Fruit fly (Drosophila melanogaster) whole organism, embryonic: ENCODE measurements around the gene gb.

ENCODE experiments used
- CG12659 ChIP-seq: fragments of 200-800 bp; sonication (Bioruptor generic); optimal IDR thresholded peaks from 3 replicates; lab custom pipeline; 2017; ENCODE audit warnings: mild to moderate bottlenecking, missing biosample characterization, missing genetic modification reagents, missing genetic modification characterization
- CG15514 ChIP-seq: fragments of 200-800 bp; sonication (Bioruptor generic); optimal IDR thresholded peaks from 3 replicates; lab custom pipeline; 2017; ENCODE audit warnings: missing biosample characterization, missing genetic modification characterization, mild to moderate bottlenecking, moderate library complexity, missing genetic modification reagents
- CG16815 ChIP-seq: fragments of 200-800 bp; sonication (Bioruptor generic); optimal IDR thresholded peaks from 3 replicates; lab custom pipeline; 2017; ENCODE audit warnings: missing biosample characterization, mild to moderate bottlenecking, missing genetic modification characterization
- CG17186 ChIP-seq: fragments of 200-800 bp; sonication (Bioruptor generic); optimal IDR thresholded peaks from 3 replicates; lab custom pipeline; 2017; ENCODE audit warnings: missing biosample characterization, missing genetic modification reagents, missing genetic modification characterization
- CG17359 ChIP-seq: fragments of 200-800 bp; sonication (Bioruptor generic); optimal IDR thresholded peaks from 3 replicates; lab custom pipeline; 2018; ENCODE audit warnings: missing biosample characterization, mild to moderate bottlenecking, missing genetic modification characterization, moderate library complexity
- CG18262 ChIP-seq: fragments of 200-800 bp; optimal IDR thresholded peaks from 3 replicates; lab custom pipeline; 2019; ENCODE audit warnings: missing biosample characterization, mild to moderate bottlenecking, missing genetic modification characterization, moderate library complexity
- CG18599 ChIP-seq: fragments of 200-800 bp; sonication (Bioruptor generic); optimal IDR thresholded peaks from 3 replicates; lab custom pipeline; 2017; ENCODE audit warnings: missing biosample characterization, missing genetic modification characterization, mild to moderate bottlenecking, moderate library complexity, missing genetic modification reagents
- CG2120 ChIP-seq: fragments of 200-800 bp; sonication (Bioruptor generic); optimal IDR thresholded peaks from 3 replicates; lab custom pipeline; 2016; ENCODE audit warnings: missing biosample characterization, missing genetic modification characterization
- CG2712 ChIP-seq: fragments of 200-800 bp; optimal IDR thresholded peaks from 3 replicates; lab custom pipeline; 2019; ENCODE audit warnings: missing biosample characterization, mild to moderate bottlenecking, missing genetic modification characterization, moderate library complexity
- CG31365 ChIP-seq: fragments of 200-800 bp; sonication (Bioruptor generic); optimal IDR thresholded peaks from 2 replicates; lab custom pipeline; 2018; ENCODE audit warnings: missing biosample characterization, mild to moderate bottlenecking, missing genetic modification characterization
- CG3726 ChIP-seq: fragments of 200-800 bp; sonication (Bioruptor generic); IDR thresholded peaks from 3 replicates; pipeline ENCODE4, ENCODE4 v1.3.6; 2022; ENCODE audit warnings: missing biosample characterization, missing genetic modification characterization
- CG4404 ChIP-seq: fragments of 200-800 bp; sonication (Bioruptor generic); IDR thresholded peaks from 2 replicates; pipeline ENCODE4 v1.3.6; 2022; ENCODE audit warnings: missing biosample characterization, missing genetic modification characterization
- CG6654 ChIP-seq: fragments of 200-800 bp; sonication (Bioruptor generic); optimal IDR thresholded peaks from 2 replicates; lab custom pipeline; 2017; ENCODE audit warnings: missing biosample characterization, mild to moderate bottlenecking, missing genetic modification characterization
- CG7987 ChIP-seq: fragments of 200-800 bp; sonication (Bioruptor generic); optimal IDR thresholded peaks from 2 replicates; lab custom pipeline; 2018; ENCODE audit warnings: missing biosample characterization, mild to moderate bottlenecking, missing genetic modification characterization, moderate library complexity
- CG8290 ChIP-seq, 3 experiments: fragments of 200-800 bp; sonication (Bioruptor generic); optimal IDR thresholded peaks; 2 replicates each; lab custom pipeline; 2016 to 2019; ENCODE audit warnings: missing biosample characterization in 3 of 3, missing genetic modification characterization in 3 of 3, mild to moderate bottlenecking in 2 of 3, moderate library complexity in 1 of 3
- CG8765 ChIP-seq: fragments of 200-800 bp; sonication (Bioruptor generic); IDR thresholded peaks from 2 replicates; pipeline ENCODE4 v1.3.6; 2022; ENCODE audit warnings: missing biosample characterization, missing genetic modification characterization
- CG9817 ChIP-seq: fragments of 200-800 bp; sonication (Bioruptor generic); optimal IDR thresholded peaks from 2 replicates; lab custom pipeline; 2018; ENCODE audit warnings: missing biosample characterization, mild to moderate bottlenecking, missing genetic modification characterization, moderate library complexity
- CG9932 ChIP-seq: fragments of 200-800 bp; sonication (Bioruptor generic); IDR thresholded peaks from 2 replicates; pipeline ENCODE4 v1.3.6; 2022; ENCODE audit warnings: missing biosample characterization, missing genetic modification characterization
- Dfd ChIP-seq, 2 experiments: fragments of >200 bp; optimal IDR thresholded peaks; 2 replicates each; lab custom pipeline; 2017; ENCODE audit warnings: missing biosample characterization in 2 of 2, missing genetic modification characterization in 2 of 2
- Dll ChIP-seq: fragments of 200-800 bp; sonication (Bioruptor generic); IDR thresholded peaks from 4 replicates; pipeline ENCODE4 v1.3.6; 2022; ENCODE audit warnings: missing biosample characterization, missing genetic modification characterization; ENCODE audit not compliant: partially characterized antibody
- Dp ChIP-seq: fragments of 200-800 bp; sonication (Bioruptor generic); optimal IDR thresholded peaks from 2 replicates; lab custom pipeline; 2018; ENCODE audit warnings: missing biosample characterization, mild to moderate bottlenecking, missing genetic modification characterization, moderate library complexity
- Fer3 ChIP-seq: fragments of 200-800 bp; sonication (Bioruptor generic); optimal IDR thresholded peaks from 2 replicates; lab custom pipeline; 2018; ENCODE audit warnings: missing biosample characterization, mild to moderate bottlenecking, missing genetic modification characterization, moderate library complexity
- Gug ChIP-seq: fragments of 200-800 bp; sonication (Bioruptor generic); IDR thresholded peaks from 4 replicates; pipeline ENCODE4 v1.3.6; 2022; ENCODE audit warnings: missing biosample characterization, missing genetic modification characterization
- Hmx ChIP-seq: fragments of 200-800 bp; sonication (Bioruptor generic); optimal IDR thresholded peaks from 2 replicates; lab custom pipeline; 2016; ENCODE audit warnings: missing biosample characterization, missing genetic modification characterization
- Hr3 ChIP-seq: fragments of 200-800 bp; sonication (Bioruptor generic); optimal IDR thresholded peaks from 3 replicates; lab custom pipeline; 2016; ENCODE audit warnings: missing biosample characterization, missing genetic modification characterization
- Hr39 ChIP-seq: fragments of >200 bp; optimal IDR thresholded peaks from 2 replicates; lab custom pipeline; 2017
- Mad ChIP-seq: fragments of 200-800 bp; sonication (Bioruptor generic); optimal IDR thresholded peaks from 2 replicates; lab custom pipeline; 2016; ENCODE audit warnings: missing biosample characterization, missing genetic modification characterization
- Max ChIP-seq: fragments of 200-800 bp; sonication (Bioruptor generic); optimal IDR thresholded peaks from 2 replicates; lab custom pipeline; 2016; ENCODE audit warnings: missing biosample characterization, mild to moderate bottlenecking, missing genetic modification characterization
- NfI ChIP-seq: fragments of 200-800 bp; sonication (Bioruptor generic); optimal IDR thresholded peaks from 3 replicates; lab custom pipeline; 2018; ENCODE audit warnings: missing biosample characterization, mild to moderate bottlenecking, missing genetic modification characterization, moderate library complexity
- Ptx1 ChIP-seq: fragments of 200-800 bp; sonication (Bioruptor generic); IDR thresholded peaks from 2 replicates; pipeline ENCODE4 v1.3.6; 2022; ENCODE audit warnings: missing biosample characterization, missing genetic modification characterization
- Rfx ChIP-seq: fragments of 200-800 bp; sonication (Bioruptor generic); IDR thresholded peaks from 2 replicates; pipeline ENCODE4 v1.3.6; 2022; ENCODE audit warnings: missing biosample characterization, missing genetic modification characterization
- Rx ChIP-seq: fragments of 200-800 bp; sonication (Bioruptor generic); IDR thresholded peaks from 2 replicates; pipeline ENCODE4 v1.3.6; 2022; ENCODE audit warnings: missing biosample characterization, missing genetic modification characterization
- Vsx1 ChIP-seq: fragments of 200-800 bp; sonication (Bioruptor generic); optimal IDR thresholded peaks from 2 replicates; lab custom pipeline; 2017; ENCODE audit warnings: missing biosample characterization, mild to moderate bottlenecking, missing genetic modification characterization, missing genetic modification reagents
- ap ChIP-seq: fragments of 200-800 bp; sonication (Bioruptor generic); IDR thresholded peaks from 2 replicates; pipeline ENCODE4 v1.3.6; 2022; ENCODE audit warnings: missing biosample characterization, missing genetic modification characterization
- btn ChIP-seq: fragments of 200-800 bp; sonication (Bioruptor generic); optimal IDR thresholded peaks from 2 replicates; lab custom pipeline; 2016; ENCODE audit warnings: missing biosample characterization, missing genetic modification characterization
- dan ChIP-seq: fragments of 200-800 bp; sonication (Bioruptor generic); IDR thresholded peaks from 2 replicates; pipeline ENCODE4 v1.3.6; 2022; ENCODE audit warnings: missing biosample characterization, missing genetic modification characterization
- dmrt11E ChIP-seq: fragments of 200-800 bp; sonication (Bioruptor generic); optimal IDR thresholded peaks from 3 replicates; lab custom pipeline; 2018; ENCODE audit warnings: missing biosample characterization, mild to moderate bottlenecking, missing genetic modification characterization, moderate library complexity
- emc ChIP-seq: fragments of 200-800 bp; sonication (Bioruptor generic); optimal IDR thresholded peaks from 2 replicates; lab custom pipeline; 2016; ENCODE audit warnings: missing biosample characterization, missing genetic modification characterization
- fd3F ChIP-seq: fragments of 200-800 bp; sonication (Bioruptor generic); optimal IDR thresholded peaks from 2 replicates; lab custom pipeline; 2018; ENCODE audit warnings: missing biosample characterization, mild to moderate bottlenecking, missing genetic modification characterization, moderate library complexity
- fru ChIP-seq: fragments of >200 bp; optimal IDR thresholded peaks from 2 replicates; lab custom pipeline; 2017
- h ChIP-seq: fragments of >200 bp; optimal IDR thresholded peaks from 2 replicates; lab custom pipeline; 2017
- ind ChIP-seq: fragments of 200-800 bp; sonication (Bioruptor generic); optimal IDR thresholded peaks from 3 replicates; lab custom pipeline; 2016; ENCODE audit warnings: missing biosample characterization, missing genetic modification characterization
- mam ChIP-seq: fragments of 200-800 bp; sonication (Bioruptor generic); optimal IDR thresholded peaks from 3 replicates; lab custom pipeline; 2016; ENCODE audit warnings: missing biosample characterization, missing genetic modification characterization
- nau ChIP-seq: fragments of 200-800 bp; sonication (Bioruptor generic); optimal IDR thresholded peaks from 3 replicates; lab custom pipeline; 2017; ENCODE audit warnings: missing biosample characterization, mild to moderate bottlenecking, missing genetic modification characterization, missing genetic modification reagents
- nom ChIP-seq: fragments of 200-800 bp; sonication (Bioruptor generic); optimal IDR thresholded peaks from 2 replicates; lab custom pipeline; 2017; ENCODE audit warnings: missing biosample characterization, missing genetic modification characterization, mild to moderate bottlenecking, moderate library complexity, missing genetic modification reagents
- repo ChIP-seq: fragments of 200-800 bp; sonication (Bioruptor generic); optimal IDR thresholded peaks from 2 replicates; lab custom pipeline; 2016; ENCODE audit warnings: missing biosample characterization, missing genetic modification characterization
- slou ChIP-seq: fragments of 200-800 bp; sonication (Bioruptor generic); optimal IDR thresholded peaks from 3 replicates; lab custom pipeline; 2016; ENCODE audit warnings: missing biosample characterization, missing genetic modification characterization
- stc ChIP-seq: fragments of 200-800 bp; sonication (Bioruptor generic); IDR thresholded peaks from 2 replicates; pipeline ENCODE4 v1.3.6; 2022; ENCODE audit warnings: missing biosample characterization, missing genetic modification characterization
- wor ChIP-seq: fragments of 200-800 bp; sonication (Bioruptor generic); IDR thresholded peaks from 2 replicates; pipeline ENCODE4 v1.3.6; 2022; ENCODE audit warnings: missing biosample characterization, missing genetic modification characterization

The gb gene

DNA sequence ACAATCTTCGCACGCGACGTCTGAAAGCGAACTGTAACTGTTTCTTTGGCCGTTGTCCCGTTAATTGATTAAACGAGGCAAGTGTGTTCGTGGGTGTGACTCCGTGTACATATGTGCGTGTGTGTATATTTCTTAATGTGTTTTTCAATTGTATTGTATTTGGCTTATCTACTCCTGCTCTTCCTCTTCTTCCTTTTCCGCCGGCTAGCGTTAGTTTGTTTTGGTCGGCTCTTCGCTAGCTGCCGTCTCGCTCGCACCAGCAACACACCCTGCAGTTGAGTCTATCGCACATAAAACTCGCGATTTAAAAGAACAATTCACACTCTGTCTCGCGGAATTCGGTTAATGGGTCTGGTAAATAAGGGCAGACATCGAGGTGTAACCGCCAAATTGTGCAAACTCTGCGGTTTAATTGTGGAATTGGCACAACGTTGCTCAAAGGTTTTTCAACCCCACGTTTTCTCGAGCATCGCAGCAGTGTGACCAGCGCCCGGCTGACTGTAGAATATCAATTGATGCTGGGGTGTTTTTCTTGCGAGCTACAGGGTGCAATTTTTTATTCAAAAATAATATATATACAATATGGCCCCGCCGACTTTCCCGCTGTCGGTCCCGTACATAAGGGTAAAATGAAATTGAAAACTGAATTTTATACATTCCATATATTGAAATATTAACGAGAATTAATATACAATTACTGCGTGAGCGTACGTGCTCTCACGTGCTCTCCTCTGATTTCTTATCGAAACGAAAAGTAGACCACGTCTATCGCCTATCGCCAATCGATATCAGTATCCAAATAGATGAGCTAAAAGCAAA is at the start of gene gb, which contains the start of gene CG5815:
Gene gb, minus strand, starts transcription at position 487 of the 819 bp plus-strand sequence.
Gene CG5815, plus strand, starts transcription at position 783 of the 819 bp plus-strand sequence.
- no peak for TF ChIP-seq Vsx1 (GFP tag; lab: Kevin White, UChicago)
- peak; percentile 88 for TF ChIP-seq CG7987 (GFP tag; lab: Kevin White, UChicago)
- no peak for TF ChIP-seq repo (GFP tag; lab: Kevin White, UChicago)
- TF ChIP-seq nom (GFP tag; lab: Kevin White, UChicago) = no peak
- TF ChIP-seq CG12659 (GFP tag; lab: Kevin White, UChicago) = peak; percentile 96
- peak; percentile 76 for TF ChIP-seq Hmx (GFP tag; lab: Kevin White, UChicago)
- no peak for TF ChIP-seq fru (lab: Kevin White, UChicago)
- TF ChIP-seq Rfx = peak; percentile 96
- peak; percentile 85 for TF ChIP-seq CG4404 (GFP tag; lab: Robert Waterston, UW)
- peak; percentile 87 for TF ChIP-seq CG18262 (tag; lab: Kevin White, UChicago)
- peak; percentile 94 for TF ChIP-seq Ptx1 (GFP tag; lab: Robert Waterston, UW)
- TF ChIP-seq CG16815 (GFP tag; lab: Kevin White, UChicago) = peak; percentile 90
- TF ChIP-seq Dp (GFP tag; lab: Kevin White, UChicago) = peak; percentile 37
- TF ChIP-seq CG9932 = peak; percentile 97
- TF ChIP-seq CG2712 (tag; lab: Kevin White, UChicago) = peak; percentile 93
- peak; percentile 87 for TF ChIP-seq fd3F (GFP tag; lab: Kevin White, UChicago)
- no peak for TF ChIP-seq Dfd (GFP tag; optimal IDR thresholded peaks at IDR 0.05; lab: Kevin White, UChicago)
- peak; percentile 87 for TF ChIP-seq dmrt11E (tag; lab: Kevin White, UChicago)
- peak; percentile 90 for TF ChIP-seq CG8290 (GFP tag; optimal IDR thresholded peaks at IDR 0.05; lab: Kevin White, UChicago)
- TF ChIP-seq CG8290 (tag; optimal IDR thresholded peaks at IDR 0.05; lab: Kevin White, UChicago) = peak in 1 of 2 experiments; percentile 84
- peak; percentile 91 for TF ChIP-seq Fer3 (tag; lab: Kevin White, UChicago)
- peak; percentile 96 for TF ChIP-seq Max (GFP tag; lab: Kevin White, UChicago)
- peak; percentile 65 for TF ChIP-seq emc (GFP tag; lab: Kevin White, UChicago)
- TF ChIP-seq CG17186 = peak; percentile 65
- TF ChIP-seq CG9817 (tag; lab: Kevin White, UChicago) = peak; percentile 91
- 0 out of 2 replicates have a peak, but pooled peaks have one; percentile 11 for TF ChIP-seq dan
- peak; percentile 73 for TF ChIP-seq CG6654 (GFP tag; lab: Kevin White, UChicago)
- peak; percentile 17 for TF ChIP-seq CG31365 (tag; lab: Kevin White, UChicago)
- peak; percentile 88 for TF ChIP-seq CG17359 (tag; lab: Kevin White, UChicago)
- TF ChIP-seq CG2120 (GFP tag; lab: Kevin White, UChicago) = peak; percentile 96
- no peak for TF ChIP-seq nau (GFP tag; lab: Kevin White, UChicago)
- peak; percentile 81 for TF ChIP-seq ap (GFP tag; lab: Robert Waterston, UW)
- TF ChIP-seq btn (GFP tag; lab: Kevin White, UChicago) = peak; percentile 26
- TF ChIP-seq slou = peak; percentile 78
- TF ChIP-seq Hr39 (lab: Kevin White, UChicago) = no peak
- peak; percentile 86 for TF ChIP-seq CG8765
- TF ChIP-seq stc = peak; percentile 75
- TF ChIP-seq Rx (GFP tag; lab: Robert Waterston, UW) = peak; percentile 86
- TF ChIP-seq mam (GFP tag; lab: Kevin White, UChicago) = peak; percentile 84
- TF ChIP-seq h (lab: Kevin White, UChicago) = no peak
- TF ChIP-seq wor = peak; percentile 69
- peak; percentile 91 for TF ChIP-seq Gug (GFP tag; lab: Robert Waterston, UW)
- TF ChIP-seq CG3726 (GFP tag; lab: Robert Waterston, UW) = peak; percentile 83; the same call in 2 of the 3 replicates
- peak; percentile 95 for TF ChIP-seq Hr3 (GFP tag; lab: Kevin White, UChicago)
- TF ChIP-seq Mad (GFP tag; lab: Kevin White, UChicago) = peak; percentile 92
- peak; percentile 94 for TF ChIP-seq CG18599
- peak; percentile 98 for TF ChIP-seq Dll (GFP tag; lab: Robert Waterston, UW)
- TF ChIP-seq NfI (GFP tag; lab: Kevin White, UChicago) = peak; percentile 92
- TF ChIP-seq CG15514 (GFP tag; lab: Kevin White, UChicago) = peak; percentile 87
- peak; percentile 92 for TF ChIP-seq ind
